Fruit fly (Drosophila melanogaster) whole organism, prepupa: Measurements from ENCODE around the gene Drgx.

ENCODE experiments used
- CG11294 ChIP-seq: fragments of 200-800 bp; sonication (Bioruptor generic); IDR thresholded peaks from 2 replicates; pipeline ENCODE4 v1.3.6; 2022; ENCODE audit warnings: missing biosample characterization, missing genetic modification characterization
- CG11902 ChIP-seq: fragments of 200-800 bp; sonication (Bioruptor generic); optimal IDR thresholded peaks from 3 replicates; lab custom pipeline; 2016; ENCODE audit warnings: missing biosample characterization, missing genetic modification characterization
- CG16779 ChIP-seq: fragments of 200-800 bp; sonication (Bioruptor generic); optimal IDR thresholded peaks from 3 replicates; lab custom pipeline; 2017; ENCODE audit warnings: missing biosample characterization, mild to moderate bottlenecking, missing genetic modification characterization
- CG3032 ChIP-seq: fragments of 200-800 bp; optimal IDR thresholded peaks from 2 replicates; lab custom pipeline; 2019; ENCODE audit warnings: missing biosample characterization, mild to moderate bottlenecking, missing genetic modification characterization, moderate library complexity
- CG32006 ChIP-seq: fragments of 200-800 bp; sonication (Bioruptor generic); optimal IDR thresholded peaks from 3 replicates; lab custom pipeline; 2017; ENCODE audit warnings: missing biosample characterization, mild to moderate bottlenecking, missing genetic modification characterization
- CG34406 ChIP-seq: fragments of 200-800 bp; sonication (Bioruptor generic); optimal IDR thresholded peaks from 3 replicates; lab custom pipeline; 2016; ENCODE audit warnings: missing biosample characterization, missing genetic modification characterization
- CG3919 ChIP-seq: fragments of 200-800 bp; sonication (Bioruptor generic); optimal IDR thresholded peaks from 3 replicates; lab custom pipeline; 2016; ENCODE audit warnings: missing biosample characterization, missing genetic modification characterization
- CG4318 ChIP-seq: fragments of 200-800 bp; sonication (Bioruptor generic); optimal IDR thresholded peaks from 3 replicates; lab custom pipeline; 2017; ENCODE audit warnings: missing biosample characterization, mild to moderate bottlenecking, missing genetic modification characterization
- CG6163 ChIP-seq: fragments of 200-800 bp; sonication (Bioruptor generic); IDR thresholded peaks from 3 replicates; pipeline ENCODE4 v1.3.6; 2022; ENCODE audit warnings: missing biosample characterization, missing genetic modification characterization
- CG6276 ChIP-seq: fragments of 200-800 bp; sonication (Bioruptor generic); optimal IDR thresholded peaks from 2 replicates; lab custom pipeline; 2017; ENCODE audit warnings: missing biosample characterization, mild to moderate bottlenecking, missing genetic modification characterization
- CG6792 ChIP-seq: fragments of 200-800 bp; sonication (Bioruptor generic); optimal IDR thresholded peaks from 3 replicates; lab custom pipeline; 2016; ENCODE audit warnings: missing biosample characterization, missing genetic modification characterization
- CG6854 ChIP-seq: fragments of 200-800 bp; sonication (Bioruptor generic); optimal IDR thresholded peaks from 2 replicates; lab custom pipeline; 2017; ENCODE audit warnings: missing biosample characterization, mild to moderate bottlenecking, missing genetic modification characterization
- CG7368 ChIP-seq: fragments of 200-800 bp; sonication (Bioruptor generic); optimal IDR thresholded peaks from 3 replicates; lab custom pipeline; 2016; ENCODE audit warnings: missing biosample characterization, missing genetic modification characterization
- CG8119 ChIP-seq: fragments of 200-800 bp; sonication (Bioruptor generic); IDR thresholded peaks from 3 replicates; pipeline ENCODE4 v1.3.6; 2022; ENCODE audit warnings: missing biosample characterization, missing genetic modification characterization
- CG8319 ChIP-seq: fragments of 200-800 bp; sonication (Bioruptor generic); optimal IDR thresholded peaks from 3 replicates; lab custom pipeline; 2016; ENCODE audit warnings: missing biosample characterization, missing genetic modification characterization
- CG8632 ChIP-seq: fragments of 200-800 bp; sonication (Bioruptor generic); optimal IDR thresholded peaks from 3 replicates; lab custom pipeline; 2016; ENCODE audit warnings: missing biosample characterization, missing genetic modification characterization
- CG9139 ChIP-seq: fragments of 200-800 bp; sonication (Bioruptor generic); optimal IDR thresholded peaks from 3 replicates; lab custom pipeline; 2017; ENCODE audit warnings: missing biosample characterization, mild to moderate bottlenecking, missing genetic modification characterization
- Eip78C ChIP-seq: fragments of 200-800 bp; sonication (Bioruptor generic); peaks from one replicate; lab custom pipeline; 2016; ENCODE audit warnings: missing biosample characterization, missing genetic modification characterization
- Ets96B ChIP-seq: fragments of 200-800 bp; optimal IDR thresholded peaks from 2 replicates; lab custom pipeline; 2019; ENCODE audit warnings: missing biosample characterization, mild to moderate bottlenecking, missing genetic modification characterization, moderate library complexity
- Gug ChIP-seq: fragments of 200-800 bp; sonication (Bioruptor generic); IDR thresholded peaks from 2 replicates; pipeline ENCODE4 v1.3.6; 2022; ENCODE audit warnings: missing biosample characterization, missing genetic modification characterization
- Hr4 ChIP-seq: fragments of 200-800 bp; sonication (Bioruptor generic); optimal IDR thresholded peaks from 3 replicates; lab custom pipeline; 2016; ENCODE audit warnings: missing biosample characterization, missing genetic modification characterization
- Lpt ChIP-seq: fragments of 200-800 bp; sonication (Bioruptor generic); optimal IDR thresholded peaks from 3 replicates; lab custom pipeline; 2016; ENCODE audit warnings: missing biosample characterization, missing genetic modification characterization
- OdsH ChIP-seq: fragments of 200-800 bp; sonication (Bioruptor generic); optimal IDR thresholded peaks from 3 replicates; lab custom pipeline; 2016; ENCODE audit warnings: missing biosample characterization, missing genetic modification characterization
- achi ChIP-seq: fragments of 200-800 bp; sonication (Bioruptor generic); optimal IDR thresholded peaks from 3 replicates; lab custom pipeline; 2016; ENCODE audit warnings: missing biosample characterization, missing genetic modification characterization
- acj6 ChIP-seq: fragments of 200-800 bp; sonication (Bioruptor generic); optimal IDR thresholded peaks from 3 replicates; lab custom pipeline; 2016; ENCODE audit warnings: missing biosample characterization, missing genetic modification characterization
- cyc ChIP-seq: fragments of 200-800 bp; sonication (Bioruptor generic); optimal IDR thresholded peaks from 3 replicates; lab custom pipeline; 2016; ENCODE audit warnings: missing biosample characterization, missing genetic modification characterization
- dsx ChIP-seq: fragments of 200-800 bp; optimal IDR thresholded peaks from 3 replicates; lab custom pipeline; 2019; ENCODE audit warnings: missing biosample characterization, mild to moderate bottlenecking, missing genetic modification characterization, moderate library complexity; ENCODE audit not compliant: poor library complexity, severe bottlenecking
- eg ChIP-seq: fragments of 200-800 bp; sonication (Bioruptor generic); IDR thresholded peaks from 3 replicates; pipeline ENCODE4 v1.3.6; 2022; ENCODE audit warnings: missing biosample characterization, missing genetic modification characterization
- fd59A ChIP-seq: fragments of 200-800 bp; sonication (Bioruptor generic); optimal IDR thresholded peaks from 2 replicates; lab custom pipeline; 2017; ENCODE audit warnings: missing biosample characterization, mild to moderate bottlenecking, missing genetic modification characterization, missing genetic modification reagents
- fkh ChIP-seq: fragments of 200-800 bp; sonication (Bioruptor generic); optimal IDR thresholded peaks from 3 replicates; lab custom pipeline; 2017; ENCODE audit warnings: missing biosample characterization, mild to moderate bottlenecking, missing genetic modification characterization, moderate library complexity
- salr ChIP-seq, 2 experiments: fragments of 200-800 bp; sonication (Bioruptor generic); optimal IDR thresholded peaks; 3 replicates each; lab custom pipeline; 2016 to 2018; ENCODE audit warnings: missing biosample characterization in 2 of 2, missing genetic modification characterization in 2 of 2, mild to moderate bottlenecking in 1 of 2
- svp ChIP-seq: fragments of 200-800 bp; sonication (Bioruptor generic); peaks from one replicate; lab custom pipeline; 2016; ENCODE audit warnings: missing biosample characterization, missing genetic modification characterization

Drgx gene

DNA sequence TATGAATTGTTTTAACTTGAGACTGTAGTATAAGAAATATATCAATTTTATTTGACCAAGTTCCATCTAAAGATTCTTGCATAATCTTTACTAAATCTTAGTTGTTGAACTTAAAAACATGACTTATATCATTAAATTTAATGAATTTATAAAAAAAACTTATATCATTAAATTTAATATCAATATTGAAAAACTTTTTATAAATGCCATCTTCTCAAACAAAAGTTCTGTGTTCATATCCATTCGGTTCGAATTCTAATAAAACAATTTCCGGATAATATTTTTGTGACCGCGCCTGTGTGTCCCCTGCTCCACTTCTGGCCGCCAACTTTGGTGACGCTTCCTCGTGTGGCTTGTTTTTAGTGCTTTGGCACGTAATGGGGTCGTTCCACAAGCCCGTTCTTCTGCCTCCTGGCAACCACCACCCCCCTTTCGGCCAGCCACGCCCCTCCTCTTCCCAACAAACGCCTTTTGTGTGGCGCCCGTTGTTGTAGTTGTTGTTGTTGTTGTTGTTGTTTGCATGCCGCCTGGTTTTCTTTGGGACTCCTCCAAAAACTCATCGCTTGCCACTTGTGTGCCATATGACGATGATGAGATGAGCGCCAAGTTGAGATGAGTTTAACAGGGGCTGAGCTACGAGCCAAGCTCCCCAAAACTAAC lies 74.6 kb downstream of the Drgx start:
- TF ChIP-seq CG16779 (tag; lab: Kevin White, UChicago) (no peak), CG8319 (GFP tag; lab: Kevin White, UChicago) (no peak), CG3919 (GFP tag; lab: Kevin White, UChicago) (peak; percentile 36), CG7368 (GFP tag; lab: Kevin White, UChicago) (no peak), CG32006 (GFP tag; lab: Kevin White, UChicago) (peak; percentile 61), CG11902 (GFP tag; lab: Kevin White, UChicago) (no peak), CG8119 (GFP tag; lab: Robert Waterston, UW) (no peak), CG6163 (GFP tag; lab: Robert Waterston, UW) (no peak), CG11294 (GFP tag; lab: Robert Waterston, UW) (no peak), eg (0 out of 3 replicates have a peak, but pooled peaks have one; percentile 28), OdsH (peak; percentile 29), fd59A (GFP tag; lab: Kevin White, UChicago) (no peak), CG9139 (GFP tag; lab: Kevin White, UChicago) (no peak), CG3032 (peak; percentile 4), cyc (GFP tag; lab: Kevin White, UChicago) (no peak), Ets96B (tag; lab: Kevin White, UChicago) (peak; percentile 27), acj6 (GFP tag; lab: Kevin White, UChicago) (peak; percentile 10), CG6276 (GFP tag; lab: Kevin White, UChicago) (peak; percentile 36), CG8632 (GFP tag; lab: Kevin White, UChicago) (peak; percentile 3), achi (GFP tag; lab: Kevin White, UChicago) (peak; percentile 39), salr (GFP tag; optimal IDR thresholded peaks at IDR 0.05; lab: Kevin White, UChicago) (peak in 1 of 2 experiments; percentile 32), svp (GFP tag; lab: Kevin White, UChicago) (peak; percentile 56), CG6792 (GFP tag; lab: Kevin White, UChicago) (no peak), CG34406 (GFP tag; lab: Kevin White, UChicago) (peak; percentile 13), Eip78C (GFP tag; lab: Kevin White, UChicago) (peak; percentile 81), CG6854 (GFP tag; lab: Kevin White, UChicago) (no peak)

- peak in 1 of 2 experiments; percentile 1 for TF ChIP-seq salr (GFP tag; optimal IDR thresholded peaks at IDR 0.05; lab: Kevin White, UChicago)
- peak; percentile 88 for TF ChIP-seq Eip78C (GFP tag; lab: Kevin White, UChicago)
- peak; percentile 16 for TF ChIP-seq CG4318 (GFP tag; lab: Kevin White, UChicago)
- peak; percentile 2 for TF ChIP-seq CG6276 (GFP tag; lab: Kevin White, UChicago)
- peak; percentile 14 for TF ChIP-seq Ets96B (tag; lab: Kevin White, UChicago)
- peak; percentile 34 for TF ChIP-seq OdsH
- no peak for TF ChIP-seq Lpt (GFP tag; lab: Kevin White, UChicago)
- peak; percentile 58 for TF ChIP-seq Hr4 (GFP tag; lab: Kevin White, UChicago)
- TF ChIP-seq CG32006 (GFP tag; lab: Kevin White, UChicago): peak; percentile 60
- peak; percentile 31 for TF ChIP-seq achi (GFP tag; lab: Kevin White, UChicago)
- TF ChIP-seq CG11902 (GFP tag; lab: Kevin White, UChicago): no peak
- peak; percentile 57 for TF ChIP-seq svp (GFP tag; lab: Kevin White, UChicago)
- no peak for TF ChIP-seq Gug (GFP tag; lab: Robert Waterston, UW)
- no peak for TF ChIP-seq CG8319 (GFP tag; lab: Kevin White, UChicago)
- TF ChIP-seq dsx: no peak
- no peak for TF ChIP-seq CG8119 (GFP tag; lab: Robert Waterston, UW)
- TF ChIP-seq fkh (GFP tag; lab: Kevin White, UChicago): no peak
These were observed 75.1 kb downstream of the Drgx start for dm6 chr2L:3737682-3738081.

- TF ChIP-seq CG11294 (GFP tag; lab: Robert Waterston, UW) (no peak), Eip78C (GFP tag; lab: Kevin White, UChicago) (peak; percentile 14)
- TF ChIP-seq, all 60 proteins: peak for 1
These were observed 77.9 kb downstream of the Drgx start for dm6 chr2L:3740443-3740842.
